Worm (Caenorhabditis elegans): Measurements from ENCODE around the gene F10D2.10.

The F10D2.10 gene

ce11 chrV:7198403-7198802 is 42.4 kb upstream of the F10D2.10 start (continued):
- TF ChIP-seq nhr-41 (GFP tag; IDR thresholded peaks at IDR 0.05) (0 out of 2 replicates have a peak, but pooled peaks have one; percentile 45), pqm-1 (tag; optimal IDR thresholded peaks at IDR 0.05) (peak; percentile 63), nhr-77 (tag; optimal IDR thresholded peaks at IDR 0.05) (peak; percentile 39), ceh-28 (tag; optimal IDR thresholded peaks at IDR 0.05) (no peak), nhr-48 (tag; optimal IDR thresholded peaks at IDR 0.05) (peak; percentile 14), zip-11 (GFP tag; IDR thresholded peaks at IDR 0.05) (no peak), mdl-1 (tag; optimal IDR thresholded peaks at IDR 0.05) (peak in 1 of 2 experiments; percentile 21), lin-39 (tag; optimal IDR thresholded peaks at IDR 0.05) (no peak), hmg-1.1 (GFP tag; IDR thresholded peaks at IDR 0.05) (0 out of 2 replicates have a peak, but pooled peaks have one; percentile 15), gei-8 (GFP tag; optimal IDR thresholded peaks at IDR 0.05) (peak; percentile 23), Y48G9A.11 (GFP tag; IDR thresholded peaks at IDR 0.05) (peak; percentile 48), ceh-32 (tag; optimal IDR thresholded peaks at IDR 0.05; ENCODE audit: poor library complexity) (no peak), T20F7.1 (GFP tag; optimal IDR thresholded peaks at IDR 0.05) (peak; percentile 41), F37D6.2 (tag; optimal IDR thresholded peaks at IDR 0.05) (no peak), mep-1 (tag; optimal IDR thresholded peaks at IDR 0.05) (peak; percentile 61), daf-8 (GFP tag; IDR thresholded peaks at IDR 0.05) (no peak), aha-1 (tag) (peak; percentile 66), nhr-6 (tag; optimal IDR thresholded peaks at IDR 0.05) (no peak), mes-2 (tag; optimal IDR thresholded peaks at IDR 0.05; ENCODE audit: poor library complexity, severe bottlenecking) (peak; percentile 34), fkh-10 (GFP tag; optimal IDR thresholded peaks at IDR 0.05) (no peak), ceh-44 (GFP tag; IDR thresholded peaks at IDR 0.05) (no peak), Y105C5A.15 (GFP tag; IDR thresholded peaks at IDR 0.05) (no peak), hlh-30 (tag; optimal IDR thresholded peaks at IDR 0.05; ENCODE audit: insufficient read depth) (peak; percentile 27), F26F4.8 (GFP tag; conservative IDR thresholded peaks at IDR 0.05) (no peak), nhr-237 (tag; optimal IDR thresholded peaks at IDR 0.05) (no peak), nhr-28 (tag; optimal IDR thresholded peaks at IDR 0.05) (peak; percentile 86), daf-16 (GFP tag; optimal IDR thresholded peaks at IDR 0.05) (peak in 1 of 2 experiments; percentile 38), daf-16 (tag; optimal IDR thresholded peaks at IDR 0.05) (peak; percentile 46), nhr-11 (tag; optimal IDR thresholded peaks at IDR 0.05) (no peak), F10B5.3 (tag; optimal IDR thresholded peaks at IDR 0.05) (peak; percentile 38), sdz-12 (GFP tag; optimal IDR thresholded peaks at IDR 0.05) (peak; percentile 5), lin-38 (GFP tag; IDR thresholded peaks at IDR 0.05) (peak; percentile 51; the same call in 1 of the 2 replicates)

- TF ChIP-seq mes-2 (tag; optimal IDR thresholded peaks at IDR 0.05; ENCODE audit: poor library complexity, severe bottlenecking) (no peak), snpc-4 (tag; optimal IDR thresholded peaks at IDR 0.05) (no peak), attf-4 (tag; optimal IDR thresholded peaks at IDR 0.05) (no peak), zfp-3 (GFP tag; conservative IDR thresholded peaks at IDR 0.05) (no peak), hlh-11 (tag; optimal IDR thresholded peaks at IDR 0.05) (no peak), tag-97 (GFP tag; IDR thresholded peaks at IDR 0.05) (no peak), daf-8 (GFP tag; IDR thresholded peaks at IDR 0.05) (no peak), ceh-28 (tag; optimal IDR thresholded peaks at IDR 0.05) (no peak), pqm-1 (tag; optimal IDR thresholded peaks at IDR 0.05) (no peak), cey-2 (tag; optimal IDR thresholded peaks at IDR 0.05; ENCODE audit: borderline replicate concordance, insufficient read depth) (no peak), nhr-11 (tag; optimal IDR thresholded peaks at IDR 0.05) (no peak), nhr-42 (GFP tag; IDR thresholded peaks at IDR 0.05) (0 out of 2 replicates have a peak, but pooled peaks have one; percentile 20), nhr-41 (GFP tag; IDR thresholded peaks at IDR 0.05) (no peak), ztf-7 (tag; optimal IDR thresholded peaks at IDR 0.05) (no peak), mxl-3 (GFP tag; optimal IDR thresholded peaks at IDR 0.05) (no peak), unc-62 (GFP tag; optimal IDR thresholded peaks at IDR 0.05 in 1 of 2) (no peak), unc-62 (tag; optimal IDR thresholded peaks at IDR 0.05) (no peak), lim-7 (GFP tag; IDR thresholded peaks at IDR 0.05) (0 out of 2 replicates have a peak, but pooled peaks have one; percentile 49), daf-19 (GFP tag; conservative IDR thresholded peaks at IDR 0.05) (no peak)
Observed at ce11 chrV:7197036-7197435, 41.1 kb upstream of the F10D2.10 start.
